Fruit fly (Drosophila melanogaster) S2 (cell line): ENCODE measurements around the gene Plod.

Source experiments
- CG8478 ChIP-seq: fragments of >200 bp; optimal IDR thresholded peaks from 2 replicates; lab custom pipeline; 2018
- CTCF ChIP-seq, 2 experiments: fragments of >200 bp; optimal IDR thresholded peaks; 2 replicates each; lab custom pipeline; 2018

The Plod gene

DNA sequence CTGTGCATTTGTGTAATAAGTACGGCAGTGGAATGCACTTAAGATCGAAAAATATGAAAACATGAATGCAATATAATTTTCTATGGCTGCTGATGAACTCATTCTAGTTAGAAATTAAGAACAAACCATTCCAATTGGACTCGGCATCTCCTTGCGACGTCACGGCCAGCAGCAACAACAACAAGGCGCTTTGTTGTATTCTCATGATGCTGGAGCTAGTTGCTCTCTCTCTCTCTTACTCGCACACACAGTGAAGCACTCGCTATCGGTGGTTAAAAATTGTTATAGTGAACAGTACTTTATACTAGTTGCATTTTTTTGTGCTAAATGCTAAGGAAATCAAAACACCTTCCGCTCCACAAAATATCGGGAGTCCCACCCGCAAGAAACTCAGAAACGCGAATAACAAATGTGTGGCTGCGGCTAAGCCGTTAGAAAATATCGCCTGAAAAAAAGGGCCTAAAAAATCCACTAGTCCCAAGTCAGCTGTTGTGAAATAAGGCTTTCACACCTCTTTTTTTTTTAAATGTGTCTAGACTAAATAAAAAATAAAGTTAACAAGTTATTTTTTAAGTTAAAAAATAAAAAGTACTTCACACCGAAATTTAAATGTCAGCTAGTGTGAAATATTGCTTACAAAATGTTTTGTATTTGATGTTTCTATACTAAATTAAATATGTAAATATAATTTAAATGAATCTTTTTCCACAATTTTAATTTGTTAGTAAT, at the start of gene Plod:
Gene Plod, minus strand, starts transcription at position 409 of the 729 bp plus-strand sequence.
- TF ChIP-seq CG8478 (lab: Kevin White, UChicago) (no peak), CTCF (optimal IDR thresholded peaks at IDR 0.05; lab: Kevin White, UChicago) (peak in 1 of 2 experiments; percentile 28)

DNA sequence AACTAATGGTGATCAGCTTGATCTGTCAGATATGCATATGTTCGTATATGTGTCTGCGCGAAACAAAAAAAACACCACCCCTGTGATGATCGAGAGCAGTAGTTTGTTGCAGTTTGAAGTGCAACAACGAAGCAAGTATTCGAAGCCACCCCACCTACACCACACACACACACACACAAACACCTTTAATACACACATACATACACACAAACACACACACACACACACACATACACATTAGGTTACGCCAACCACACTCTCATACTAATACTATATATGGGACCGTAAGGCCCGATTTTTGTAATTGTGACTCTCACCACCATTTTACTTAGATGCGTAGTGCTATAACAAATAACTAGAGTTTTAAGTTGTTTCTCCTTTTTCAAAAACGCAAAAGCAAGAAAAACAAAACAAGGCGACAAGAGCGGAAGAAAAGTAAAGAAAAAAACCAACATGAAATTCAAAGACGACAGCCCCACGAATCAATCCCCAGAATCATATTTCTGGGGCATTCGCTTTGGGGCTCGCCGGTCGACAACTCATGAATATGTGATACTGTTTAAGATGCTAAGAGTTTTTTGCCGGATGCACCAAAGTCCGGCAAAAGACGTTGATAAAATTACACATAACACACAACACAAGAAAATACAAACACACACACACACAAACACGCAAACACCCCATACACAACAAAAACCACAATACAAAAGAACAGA, 48.8 kb upstream of the Plod start:
- TF ChIP-seq CG8478 (lab: Kevin White, UChicago) (no peak), CTCF (optimal IDR thresholded peaks at IDR 0.05; lab: Kevin White, UChicago) (no peak)

DNA sequence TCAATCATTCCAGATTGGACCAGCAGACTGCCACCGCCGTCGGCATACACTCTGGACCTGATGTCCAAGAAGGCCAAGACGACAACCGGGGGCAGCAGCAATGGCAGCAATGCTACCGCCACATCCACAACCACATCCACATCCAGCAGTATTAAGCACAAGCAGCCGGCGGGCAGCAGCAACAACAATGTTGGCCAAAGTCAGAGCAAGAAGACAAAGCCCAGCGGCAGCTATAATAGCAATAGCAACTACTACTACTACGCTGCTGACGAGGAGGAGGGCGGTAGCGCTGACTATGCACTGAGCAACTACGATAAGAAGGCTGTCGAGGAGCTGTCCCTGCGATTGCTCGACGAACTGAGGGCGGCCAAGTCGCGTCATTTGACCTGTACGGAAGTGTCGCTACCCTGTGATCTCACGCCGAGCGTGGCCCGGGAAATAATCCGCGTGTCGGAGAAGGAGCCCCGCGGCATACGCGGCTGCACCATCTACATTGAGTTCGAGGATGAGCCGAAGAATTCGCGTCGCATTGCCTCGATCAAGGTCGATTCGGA, 48.0 kb upstream of the Plod start:
- TF ChIP-seq CG8478 (lab: Kevin White, UChicago) (no peak), CTCF (optimal IDR thresholded peaks at IDR 0.05; lab: Kevin White, UChicago) (no peak)

DNA sequence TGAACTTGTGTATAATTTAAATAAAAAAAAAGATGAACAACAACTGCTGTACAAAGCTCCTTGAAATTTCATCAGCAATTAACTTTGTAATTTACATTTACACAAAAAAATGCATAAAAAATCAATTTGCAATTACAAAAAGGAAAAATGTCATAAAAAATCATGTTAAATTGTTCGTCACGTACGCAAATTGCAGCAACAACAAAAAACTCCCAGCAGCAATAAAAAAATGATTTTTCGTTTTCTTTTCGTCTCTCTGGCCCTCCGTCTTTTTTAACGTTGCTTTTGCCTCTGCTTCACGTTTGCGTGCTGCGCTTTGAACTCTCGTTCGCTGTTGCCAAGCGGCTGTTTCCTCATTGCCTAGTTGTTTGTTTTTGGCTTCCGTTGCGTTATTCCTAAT, 47.3 kb upstream of the Plod start:
- TF ChIP-seq CTCF (optimal IDR thresholded peaks at IDR 0.05; lab: Kevin White, UChicago), result no peak
- no peak for TF ChIP-seq CG8478 (lab: Kevin White, UChicago)

DNA sequence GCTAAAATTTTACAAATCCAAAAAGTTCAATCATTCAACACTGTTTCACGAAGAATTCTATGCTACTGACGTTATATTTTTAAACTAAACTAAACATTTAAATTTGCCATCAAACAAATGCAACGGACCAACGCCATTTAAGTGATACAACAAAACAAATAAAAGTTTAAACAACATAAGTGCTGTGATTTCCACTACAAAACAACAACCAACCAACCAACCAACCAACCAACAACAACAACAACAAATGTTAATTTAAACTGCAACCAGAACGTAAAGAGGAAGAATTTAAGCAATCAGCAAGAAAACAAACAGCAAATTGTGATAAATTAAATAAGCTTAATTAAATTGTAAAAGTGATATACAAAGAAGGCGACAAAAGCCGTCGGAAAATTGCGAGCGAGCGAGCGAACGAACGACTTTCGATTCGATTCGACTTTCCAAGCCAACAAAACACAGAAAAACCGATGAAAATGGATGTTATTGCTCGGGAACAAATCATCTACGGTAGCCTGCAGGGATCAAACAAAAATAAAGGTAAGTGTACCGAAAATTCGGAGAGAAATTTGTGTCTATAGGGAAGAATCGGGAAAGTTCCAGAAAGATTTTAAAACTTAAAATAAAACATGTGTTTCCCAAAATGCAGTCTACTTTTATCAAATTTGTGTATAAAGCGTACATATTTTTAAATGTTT, 46.8 kb upstream of the Plod start:
- no peak for TF ChIP-seq CG8478 (lab: Kevin White, UChicago)
- no peak for TF ChIP-seq CTCF (optimal IDR thresholded peaks at IDR 0.05; lab: Kevin White, UChicago)

DNA sequence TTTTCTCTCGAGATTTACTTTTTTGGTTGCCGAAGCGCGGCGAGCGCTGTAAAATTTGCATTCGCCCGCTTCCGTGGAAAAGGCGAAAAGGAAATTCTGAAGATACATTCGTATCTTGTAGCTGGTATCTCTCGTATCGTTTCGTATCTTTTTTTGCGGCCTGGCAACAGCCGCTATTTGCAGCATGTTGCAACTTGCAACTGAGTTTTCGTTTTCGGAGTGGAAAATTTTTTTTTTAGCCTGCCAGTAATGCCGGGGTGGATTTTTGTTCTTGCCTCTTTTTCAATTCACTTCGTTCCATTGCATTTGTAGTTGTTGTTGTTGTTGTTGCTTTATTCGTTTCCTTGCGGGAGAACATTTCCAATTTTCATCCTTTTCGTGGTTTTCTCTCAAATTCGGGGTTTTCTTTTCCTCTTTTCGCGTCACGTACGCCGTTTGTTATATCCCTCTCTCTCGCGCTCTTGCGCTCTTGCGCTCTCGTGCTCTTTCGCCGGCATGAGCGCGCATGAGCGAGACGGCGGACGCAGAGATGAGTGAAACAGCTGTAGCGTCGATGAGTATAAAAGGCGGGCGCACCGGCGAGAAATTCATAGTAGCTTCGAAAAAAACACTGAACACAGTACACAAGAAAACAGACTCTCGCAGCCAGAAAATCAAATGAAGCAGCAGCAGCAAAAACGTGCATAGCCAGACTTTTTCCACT, 46.1 kb upstream of the Plod start, which contains the start of gene scyl:
Gene scyl, plus strand, starts transcription at position 587 of the 703 bp plus-strand sequence.
- TF ChIP-seq CTCF (optimal IDR thresholded peaks at IDR 0.05; lab: Kevin White, UChicago) (no peak), CG8478 (lab: Kevin White, UChicago) (no peak)

DNA sequence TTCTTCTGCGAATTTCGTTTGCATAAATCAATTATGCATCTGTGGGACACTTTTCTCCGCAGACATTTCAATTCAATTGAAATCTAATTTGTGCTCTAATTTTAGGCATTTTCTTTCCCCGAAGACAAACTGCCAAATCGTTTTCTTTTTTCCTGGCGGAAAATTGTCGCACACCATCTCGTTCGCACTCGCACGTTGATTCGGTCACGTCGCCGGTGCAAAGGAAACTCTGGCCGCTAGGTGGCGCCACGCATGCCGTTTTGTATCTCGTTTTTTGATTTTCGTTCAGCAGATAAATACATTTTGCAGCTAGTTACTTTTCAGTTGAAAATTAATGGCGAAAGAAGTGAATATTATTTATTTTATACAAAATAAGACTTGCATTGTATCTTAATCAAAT, 42.5 kb upstream of the Plod start:
- TF ChIP-seq CTCF (optimal IDR thresholded peaks at IDR 0.05; lab: Kevin White, UChicago) (peak; percentile 92 to 93), CG8478 (lab: Kevin White, UChicago) (no peak)

DNA sequence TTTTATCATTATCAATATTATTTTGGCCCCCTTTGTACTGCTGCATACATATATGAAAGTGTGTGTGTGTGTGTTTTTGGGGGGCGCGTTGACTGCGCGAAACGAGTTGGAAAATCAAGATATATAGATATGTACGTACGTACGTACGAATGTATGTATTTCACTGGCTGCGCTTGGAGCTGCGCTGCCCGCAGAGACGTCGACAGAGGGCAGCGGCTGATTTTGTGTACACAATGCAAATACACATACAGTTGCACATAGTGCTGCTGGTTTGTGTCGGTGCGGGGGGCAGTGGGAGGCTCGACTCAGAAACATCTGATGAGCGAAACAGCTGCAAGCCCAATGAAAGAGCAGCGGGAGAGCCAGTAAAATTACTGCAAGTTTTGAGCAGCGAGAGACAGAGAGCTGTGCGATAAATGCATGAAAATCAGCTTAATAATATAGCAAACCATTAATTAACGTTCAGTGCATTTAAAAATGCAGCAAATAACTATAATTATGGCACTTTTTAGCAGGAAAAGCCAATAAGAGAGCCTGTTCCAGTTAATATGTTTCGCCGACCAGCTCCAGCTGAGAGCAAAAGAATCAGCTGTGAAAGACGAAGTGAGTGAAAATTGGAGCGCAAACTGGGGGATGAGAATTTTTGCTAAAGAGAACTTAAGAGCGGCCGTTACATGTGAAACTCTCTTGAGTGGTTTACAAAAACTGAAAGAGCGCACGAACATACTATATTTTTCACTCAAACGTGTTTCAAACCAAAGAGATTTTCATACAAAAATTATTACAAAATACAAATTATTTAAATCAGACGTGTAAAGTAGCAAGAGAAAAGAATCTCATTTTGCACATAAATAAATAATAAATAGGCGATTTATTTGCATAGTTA, 41.8 kb upstream of the Plod start:
- no peak for TF ChIP-seq CG8478 (lab: Kevin White, UChicago)
- no peak for TF ChIP-seq CTCF (optimal IDR thresholded peaks at IDR 0.05; lab: Kevin White, UChicago)

DNA sequence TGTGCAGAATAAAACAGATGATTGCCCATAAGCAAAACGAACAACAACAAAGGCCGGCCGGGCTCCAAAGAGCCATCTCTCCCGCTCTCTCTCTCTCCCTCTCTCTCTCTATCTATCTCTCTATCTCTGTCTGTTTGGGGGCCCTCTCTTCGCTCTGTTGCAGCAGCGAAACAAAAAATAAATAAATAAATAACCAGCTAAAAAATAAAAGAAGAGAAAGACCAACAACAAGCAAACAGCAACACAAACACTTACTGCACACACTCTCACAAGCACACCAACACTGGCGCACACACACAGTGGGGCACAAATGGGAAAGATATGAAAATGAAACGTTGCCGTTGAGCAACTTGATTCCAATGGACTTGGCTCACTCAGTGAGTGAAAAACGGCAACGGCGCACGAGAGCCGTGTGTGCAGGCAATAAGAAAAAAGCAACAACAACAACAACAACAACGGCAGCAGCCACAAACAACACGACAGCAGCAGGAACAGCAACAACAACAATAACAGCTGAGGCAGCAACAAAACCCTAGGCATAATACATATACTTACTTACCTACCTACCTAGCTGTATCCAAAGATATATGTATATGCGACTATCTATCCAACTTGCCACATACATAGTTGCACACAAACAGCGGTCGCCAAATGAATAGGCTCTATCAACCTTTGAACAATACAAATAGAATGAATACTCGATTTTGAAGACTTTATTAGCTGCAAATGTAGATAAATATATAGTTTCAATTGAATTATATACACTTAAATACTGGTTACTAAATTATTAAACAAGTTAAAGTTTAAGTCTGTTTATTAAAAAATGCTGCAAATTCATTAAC, 40.5 kb upstream of the Plod start:
- TF ChIP-seq CG8478 (lab: Kevin White, UChicago) (no peak), CTCF (optimal IDR thresholded peaks at IDR 0.05; lab: Kevin White, UChicago) (no peak)

DNA sequence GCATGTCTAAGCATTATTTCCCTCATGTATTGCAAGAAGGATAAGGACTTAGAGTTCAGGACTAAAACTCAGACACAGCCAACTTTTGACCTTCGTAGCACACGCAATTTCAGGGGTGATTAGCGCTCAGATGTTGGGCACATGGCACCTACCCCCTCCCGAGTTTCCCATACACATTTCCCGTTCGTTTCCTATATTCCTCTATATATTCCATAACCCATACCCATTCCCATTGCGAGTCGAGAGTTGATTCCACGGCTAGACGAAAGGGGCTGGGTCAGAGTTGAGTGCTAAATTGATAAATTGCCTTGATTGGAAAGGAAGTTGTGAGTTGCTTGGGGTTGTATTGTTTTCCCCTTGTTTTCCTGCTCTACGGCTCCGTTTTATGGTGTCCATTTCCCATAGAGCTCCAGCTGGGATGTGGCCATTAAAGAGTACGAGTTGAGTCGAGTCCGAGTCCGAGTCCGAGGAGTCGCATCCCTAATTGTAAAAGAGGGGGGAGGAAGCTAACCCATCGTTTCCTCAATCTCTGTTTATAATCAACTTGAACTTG, 38.3 kb upstream of the Plod start:
- no peak for TF ChIP-seq CG8478 (lab: Kevin White, UChicago)
- TF ChIP-seq CTCF (optimal IDR thresholded peaks at IDR 0.05; lab: Kevin White, UChicago), result no peak

DNA sequence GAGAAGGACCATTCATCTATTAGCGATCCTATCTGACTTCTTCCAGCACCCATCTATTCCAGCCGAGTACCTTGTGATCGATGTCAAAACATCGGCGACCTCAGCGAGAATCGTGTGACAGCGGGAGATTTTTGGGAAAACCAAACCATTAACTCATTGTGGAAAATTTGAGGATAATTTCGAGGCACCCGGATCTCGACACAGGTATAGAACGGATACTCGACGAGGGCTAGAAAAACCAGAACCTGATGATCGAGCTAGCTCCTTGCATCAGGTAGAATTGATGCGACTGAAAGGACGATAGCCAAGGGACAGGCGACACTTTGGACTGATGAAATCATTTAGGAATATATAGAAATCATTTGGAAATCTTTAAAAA, 37.5 kb upstream of the Plod start:
- TF ChIP-seq CTCF (optimal IDR thresholded peaks at IDR 0.05; lab: Kevin White, UChicago) (no peak), CG8478 (lab: Kevin White, UChicago) (no peak)
